Worm (Caenorhabditis elegans): ENCODE results near the gene F43C1.7.

ce11 chrIII:4276277-4276676 lies 33.9 kb upstream of the F43C1.7 start:
- TF ChIP-seq ceh-2 (tag; optimal IDR thresholded peaks at IDR 0.05) (no peak), pqm-1 (tag; optimal IDR thresholded peaks at IDR 0.05) (no peak)
